Fruit fly (Drosophila melanogaster) whole organism, larva: ENCODE measurements around the gene Jhbp12.
A peak's percentile ranks its signal among the peaks of the same experiment; 100 is the strongest.

Source experiments
- noc ChIP-seq: fragments of 200-800 bp; sonication (Bioruptor generic); optimal IDR thresholded peaks from 3 replicates; lab custom pipeline; 2019; ENCODE audit warnings: missing biosample characterization, mild to moderate bottlenecking, missing genetic modification characterization, moderate library complexity

Gene Jhbp12

DNA sequence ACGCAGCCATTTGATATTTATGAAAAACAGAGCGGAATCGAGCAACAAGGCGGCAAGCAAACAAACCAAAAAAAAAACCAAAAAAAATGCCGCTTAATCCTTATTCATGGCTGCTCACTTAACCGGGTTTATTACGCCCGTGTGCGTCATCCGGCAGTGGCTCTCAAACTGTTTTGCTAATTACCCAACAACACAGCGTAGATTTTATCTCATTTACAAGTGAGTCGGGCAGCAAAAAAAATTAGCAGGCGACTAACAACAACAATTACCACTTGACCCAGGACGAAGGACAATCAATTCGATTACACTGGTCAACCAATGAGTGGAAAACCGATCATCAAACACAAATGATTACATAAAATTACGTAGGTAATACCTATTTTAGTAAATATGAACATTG, 23.6 kb downstream of the Jhbp12 start:
- TF ChIP-seq noc (tag; lab: Kevin White, UChicago): no peak

DNA sequence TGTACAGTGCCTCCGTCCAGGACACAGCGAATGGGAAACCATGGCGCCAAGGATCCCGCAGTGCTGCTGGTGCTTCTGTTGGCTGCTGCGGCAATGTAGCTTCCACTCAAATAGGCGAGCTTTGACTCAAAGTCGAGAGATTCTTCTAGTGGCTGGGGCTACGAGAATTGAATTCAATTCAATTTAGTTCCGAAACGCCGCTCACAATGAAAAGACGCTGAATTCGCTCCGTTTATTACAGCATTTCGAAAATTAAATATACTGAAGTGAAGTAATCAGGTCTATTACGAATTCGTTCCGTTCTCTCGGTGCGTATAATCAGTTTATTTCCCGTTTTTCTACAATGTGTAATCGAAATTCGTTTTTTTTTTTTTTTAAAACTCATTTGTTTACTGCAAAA, 24.2 kb downstream of the Jhbp12 start:
- no peak for TF ChIP-seq noc (tag; lab: Kevin White, UChicago)

DNA sequence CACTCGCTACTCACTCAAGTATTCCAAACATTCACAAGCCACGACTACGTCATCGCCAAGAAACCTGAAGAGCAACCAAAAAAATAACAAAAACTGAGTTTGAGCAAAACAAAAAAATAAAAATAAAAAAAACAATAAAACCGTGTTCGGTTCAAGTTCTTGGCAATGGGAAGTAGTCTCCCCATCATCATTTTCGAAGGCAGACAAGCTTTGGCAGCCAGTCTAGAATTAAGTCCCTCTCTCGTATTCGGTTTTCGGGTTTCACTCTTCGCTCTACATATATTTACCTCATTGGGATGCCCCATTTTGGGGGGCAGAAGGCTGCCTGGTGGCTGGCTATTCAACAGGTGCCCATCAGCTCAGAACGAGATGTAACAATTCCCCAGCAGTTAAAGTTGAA, 25.2 kb downstream of the Jhbp12 start:
- no peak for TF ChIP-seq noc (tag; lab: Kevin White, UChicago)

DNA sequence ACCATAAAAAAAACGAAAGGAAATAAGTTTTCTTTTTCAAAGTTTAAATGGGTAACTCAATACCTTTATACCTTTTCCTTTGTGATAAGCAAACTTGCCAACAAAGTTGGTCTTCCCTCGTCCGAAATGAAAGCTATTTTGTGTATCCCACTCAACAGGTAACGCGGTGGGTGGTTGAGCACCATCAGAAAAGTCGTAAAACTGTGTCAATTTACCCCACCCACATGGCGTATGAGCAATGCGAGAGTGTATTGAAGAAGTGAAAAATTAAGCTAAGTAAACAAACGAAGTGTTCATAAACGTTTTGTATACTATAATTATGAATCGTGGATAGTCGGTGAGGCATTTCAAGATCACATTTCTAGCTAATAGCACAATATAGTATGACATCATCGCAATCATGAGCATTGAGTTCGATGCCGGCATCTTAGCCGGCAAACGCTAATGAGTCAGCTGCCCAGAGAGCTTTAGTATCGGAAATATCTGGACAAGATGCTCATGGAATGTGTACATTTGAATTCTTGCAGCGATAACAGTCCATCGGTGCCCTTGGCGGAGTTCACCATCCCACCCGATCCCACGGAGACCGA, 26.3 kb downstream of the Jhbp12 start:
- TF ChIP-seq noc (tag; lab: Kevin White, UChicago): no peak

DNA sequence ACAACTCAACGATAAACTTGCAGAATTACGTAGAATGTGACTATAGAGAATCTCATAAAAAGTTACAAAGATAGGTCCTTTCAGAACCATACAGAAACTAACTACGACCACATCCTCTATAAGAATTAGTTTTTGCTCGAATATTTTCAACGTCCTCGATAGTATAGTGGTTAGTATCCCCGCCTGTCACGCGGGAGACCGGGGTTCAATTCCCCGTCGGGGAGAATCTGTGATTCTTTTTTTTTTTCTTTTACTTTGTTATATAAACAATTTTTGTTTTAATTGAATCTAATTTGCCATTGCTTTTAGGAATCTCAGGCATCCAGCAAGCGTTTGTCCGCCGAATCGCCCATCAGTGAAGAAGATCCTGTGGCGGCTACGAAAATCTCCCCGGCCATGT, 30.6 kb downstream of the Jhbp12 start:
- no peak for TF ChIP-seq noc (tag; lab: Kevin White, UChicago)

DNA sequence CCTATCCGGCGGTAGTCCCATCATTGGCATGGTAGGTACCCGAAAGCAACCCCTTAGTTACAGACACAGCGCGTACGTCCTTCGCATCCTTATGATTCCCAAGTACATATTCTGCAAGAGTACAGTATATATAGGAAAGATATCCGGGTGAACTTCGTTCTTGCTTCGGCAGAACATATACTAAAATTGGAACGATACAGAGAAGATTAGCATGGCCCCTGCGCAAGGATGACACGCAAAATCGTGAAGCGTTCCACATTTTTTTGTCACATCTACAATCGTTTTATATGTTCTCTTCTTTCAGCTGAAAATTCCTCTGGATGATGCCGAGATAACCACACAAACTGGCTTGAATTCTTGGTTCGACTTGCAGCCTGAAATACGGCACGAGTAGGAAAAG, 31.3 kb downstream of the Jhbp12 start:
- TF ChIP-seq noc (tag; lab: Kevin White, UChicago): no peak

DNA sequence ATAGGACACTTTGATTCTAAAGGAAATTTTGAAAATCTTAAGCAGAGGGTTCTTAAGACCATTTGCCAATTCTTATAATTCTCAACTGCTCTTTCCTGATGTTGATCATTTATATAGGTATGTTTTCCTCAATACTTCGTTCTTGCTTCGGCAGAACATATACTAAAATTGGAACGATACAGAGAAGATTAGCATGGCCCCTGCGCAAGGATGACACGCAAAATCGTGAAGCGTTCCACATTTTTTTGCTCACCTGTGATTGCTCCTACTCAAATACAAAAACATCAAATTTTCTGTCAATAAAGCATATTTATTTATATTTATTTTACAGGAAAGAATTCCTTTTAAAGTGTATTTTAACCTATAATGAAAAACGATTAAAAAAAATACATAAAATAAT, 32.0 kb downstream of the Jhbp12 start:
- TF ChIP-seq noc (tag; lab: Kevin White, UChicago): no peak

DNA sequence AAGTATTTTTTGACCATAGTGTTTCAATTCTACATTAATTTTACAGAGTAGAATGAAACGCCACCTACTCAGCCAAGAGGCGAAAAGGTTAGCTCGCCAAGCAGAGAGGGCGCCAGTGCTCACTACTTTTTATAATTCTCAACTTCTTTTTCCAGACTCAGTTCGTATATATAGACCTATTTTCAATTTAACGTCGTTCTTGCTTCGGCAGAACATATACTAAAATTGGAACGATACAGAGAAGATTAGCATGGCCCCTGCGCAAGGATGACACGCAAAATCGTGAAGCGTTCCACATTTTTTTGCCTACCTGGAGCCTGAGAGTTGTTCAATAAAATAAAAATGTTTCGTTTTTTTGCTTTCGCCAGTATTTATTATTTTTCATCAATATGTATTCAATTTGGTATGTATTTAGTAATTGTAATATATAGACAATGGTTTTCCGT, 32.4 kb downstream of the Jhbp12 start:
- no peak for TF ChIP-seq noc (tag; lab: Kevin White, UChicago)

DNA sequence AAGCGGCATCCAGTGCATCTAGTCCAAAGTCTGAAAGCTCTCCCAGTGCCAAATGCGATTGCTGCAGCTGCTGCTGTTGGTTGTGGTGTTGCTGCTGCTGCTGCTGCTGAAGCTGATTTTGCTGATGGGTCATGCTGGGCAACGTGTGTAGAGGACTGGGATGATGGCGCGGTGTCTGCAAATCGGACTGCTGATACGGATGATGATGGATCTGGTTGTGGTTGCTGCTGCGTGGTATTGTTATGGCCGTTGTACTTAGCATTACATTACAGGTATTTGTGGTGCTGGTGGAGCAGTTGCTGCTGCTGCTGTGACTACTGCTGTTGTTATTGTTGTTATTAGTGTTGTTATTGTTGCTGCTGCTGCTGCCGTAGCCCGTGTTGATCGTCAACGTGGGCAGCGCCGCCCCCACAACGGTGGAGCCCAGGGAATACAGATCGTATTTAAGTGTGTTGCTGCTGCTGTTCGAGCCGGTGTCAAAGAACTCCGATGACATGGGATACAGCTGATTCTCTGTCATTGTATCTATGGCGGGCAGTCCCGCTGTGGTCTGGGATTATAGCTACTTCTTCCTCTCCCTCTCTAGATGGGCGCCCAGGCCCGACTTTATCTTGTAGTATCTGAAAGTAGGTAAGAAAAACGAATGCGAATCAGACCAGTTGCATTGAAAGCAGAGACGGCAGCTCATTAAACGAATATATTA, 37.9 kb downstream of the Jhbp12 start:
- TF ChIP-seq noc (tag; lab: Kevin White, UChicago): no peak

DNA sequence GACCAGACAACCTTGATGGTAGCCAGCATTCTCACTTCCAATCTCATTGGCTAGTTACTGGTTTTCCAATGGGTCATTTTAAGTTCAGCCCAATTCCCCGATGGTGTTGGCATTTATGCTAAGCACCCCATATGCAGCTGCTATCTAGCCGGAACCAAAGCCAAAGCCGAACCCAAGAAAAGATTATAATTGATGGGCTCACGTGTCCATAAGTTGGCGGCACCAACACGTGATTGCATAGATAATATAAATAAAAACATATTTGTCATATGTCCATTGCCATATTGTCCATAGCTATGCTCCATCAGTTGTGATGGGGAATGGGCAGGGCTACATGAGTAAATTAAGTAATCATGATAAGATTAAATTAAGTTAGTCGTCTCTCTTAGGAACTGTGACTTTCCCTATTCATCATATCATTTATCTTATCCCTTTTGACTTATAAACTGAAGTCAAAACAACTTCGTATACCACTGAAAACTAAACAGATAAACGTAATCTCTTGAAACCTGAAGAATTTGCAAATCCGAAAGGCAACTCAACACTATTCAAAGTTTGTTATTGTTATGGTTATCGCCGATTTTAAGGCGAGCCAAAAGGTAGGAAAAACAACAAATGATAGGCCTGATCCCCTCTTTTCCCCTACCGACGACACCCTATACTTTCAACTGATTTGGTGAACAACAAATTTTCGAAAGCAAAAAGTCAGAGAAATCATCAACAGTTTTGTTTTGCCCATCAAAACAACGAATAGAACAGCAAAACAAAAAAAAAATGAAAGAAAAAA, 38.6 kb downstream of the Jhbp12 start:
- TF ChIP-seq noc (tag; lab: Kevin White, UChicago): peak; percentile 39

DNA sequence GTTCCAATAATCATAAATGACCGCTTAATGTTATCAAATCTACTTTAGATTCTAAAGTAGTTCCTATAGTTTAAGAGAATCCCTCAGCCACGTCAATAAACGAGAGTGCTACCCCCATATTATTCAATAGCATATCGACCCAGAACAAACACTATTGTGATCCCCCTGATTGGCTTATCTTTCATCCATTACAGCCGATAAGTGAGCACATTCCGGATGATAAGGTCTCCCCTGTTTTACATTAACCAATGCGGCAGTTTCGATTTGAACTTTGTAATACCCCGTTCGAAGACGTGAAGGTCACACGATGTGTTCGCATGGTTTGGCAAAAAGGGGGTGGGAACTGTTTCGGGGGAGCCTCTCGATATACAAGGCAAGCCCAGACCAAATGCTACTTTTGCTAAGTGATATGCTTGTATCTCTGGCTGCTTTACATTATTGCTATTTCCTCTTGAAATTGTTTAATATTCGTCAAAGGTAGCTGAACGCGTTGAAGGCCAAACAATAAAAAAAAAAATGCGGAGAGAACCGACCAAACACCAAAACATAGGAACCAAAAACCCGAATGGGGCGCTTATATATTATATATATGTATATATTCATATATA, 39.7 kb downstream of the Jhbp12 start:
- TF ChIP-seq noc (tag; lab: Kevin White, UChicago): no peak

DNA sequence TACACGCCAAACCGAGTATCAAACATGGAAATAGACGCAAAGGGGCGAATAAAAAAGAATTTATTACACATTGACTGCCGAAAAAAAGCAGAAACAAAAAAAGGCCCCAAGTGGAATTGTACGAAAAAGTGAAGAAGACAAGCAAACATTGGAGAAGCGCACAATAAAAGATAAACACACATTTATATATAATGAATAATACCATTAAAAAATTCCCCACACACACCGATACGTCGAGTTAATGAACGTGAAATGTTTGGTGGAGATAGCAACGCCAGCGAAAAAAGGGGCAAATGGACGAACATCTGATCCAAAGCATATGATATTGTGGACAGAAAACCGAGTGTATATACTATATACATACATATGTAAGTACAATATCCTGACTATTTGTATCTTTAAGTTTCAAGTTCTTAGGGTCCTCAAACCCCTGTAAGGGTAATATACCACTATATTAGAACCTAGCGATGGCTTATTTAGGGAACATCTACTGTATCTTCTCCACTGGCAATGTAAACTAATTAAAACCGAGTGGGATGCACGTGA, 40.3 kb downstream of the Jhbp12 start:
- TF ChIP-seq noc (tag; lab: Kevin White, UChicago): peak; percentile 28

DNA sequence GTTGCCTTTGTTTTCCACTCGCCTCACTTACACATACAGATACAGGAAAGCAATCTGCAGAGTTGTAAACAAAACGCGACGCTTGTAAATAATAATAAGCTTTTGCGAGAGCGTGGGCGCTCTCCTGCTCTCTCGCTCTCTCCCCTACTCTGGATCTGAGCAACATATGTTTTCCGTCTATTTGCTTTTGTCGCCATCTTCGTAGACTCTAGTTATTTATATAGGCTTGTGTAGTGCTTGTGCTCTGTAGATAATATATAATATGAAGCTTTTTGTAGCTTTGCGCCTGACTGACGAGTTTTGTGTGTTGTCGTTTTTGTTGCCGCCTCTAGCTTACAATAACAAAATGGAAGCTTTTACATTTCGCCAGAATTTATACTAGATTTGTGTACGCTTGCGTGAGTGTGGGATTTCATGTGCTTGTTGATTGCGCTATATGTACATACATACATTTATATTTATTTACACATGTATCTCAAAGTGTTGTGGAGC, 41.2 kb downstream of the Jhbp12 start:
- TF ChIP-seq noc (tag; lab: Kevin White, UChicago): peak; percentile 83

DNA sequence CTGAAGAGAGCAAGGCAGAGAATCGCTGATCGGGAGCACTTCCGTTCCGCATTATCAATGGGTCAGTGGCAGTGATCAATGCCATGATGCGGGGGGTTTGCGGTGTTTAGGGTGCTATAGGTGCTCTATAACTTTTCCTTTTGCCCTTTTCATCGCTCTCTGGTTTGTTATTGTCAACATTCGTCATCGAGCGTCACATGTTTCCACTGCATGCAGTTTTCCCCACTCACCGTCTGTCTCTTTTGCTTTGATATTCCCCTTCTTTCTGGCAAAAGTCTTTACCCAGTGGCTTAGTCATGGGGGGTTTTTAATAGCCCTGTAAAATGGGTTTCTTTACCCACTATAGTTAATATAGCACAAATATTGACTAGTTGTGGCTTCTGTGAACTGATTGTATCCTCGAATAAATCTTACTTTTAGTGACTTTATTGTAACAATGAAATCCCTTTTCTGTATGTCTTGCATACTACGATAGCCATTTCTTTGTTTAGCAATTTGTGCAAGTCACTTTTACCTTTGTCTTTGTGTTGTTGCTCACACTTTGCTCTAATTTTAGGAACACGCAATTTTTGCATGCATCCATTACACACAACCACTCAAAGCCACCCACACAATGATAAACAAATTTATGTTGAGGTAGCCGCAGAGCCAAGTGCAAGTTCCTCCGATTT, 42.3 kb downstream of the Jhbp12 start:
- no peak for TF ChIP-seq noc (tag; lab: Kevin White, UChicago)

DNA sequence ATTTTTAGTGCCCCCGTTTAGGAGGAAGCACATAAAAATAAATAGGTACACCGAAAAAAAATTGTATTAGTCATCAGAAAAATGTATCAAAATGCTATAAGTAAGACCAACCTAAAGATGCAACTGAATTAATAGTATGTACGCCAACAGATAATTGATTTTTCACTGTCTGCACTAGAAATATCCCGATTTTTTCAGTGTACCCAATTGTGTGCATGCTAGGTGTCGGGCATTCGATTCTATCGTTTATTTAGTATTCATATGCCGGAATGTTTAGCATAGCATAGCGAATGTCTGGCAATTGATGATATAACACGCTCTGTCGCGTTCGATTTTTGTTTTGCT, 42.8 kb downstream of the Jhbp12 start:
- peak; percentile 82 for TF ChIP-seq noc (tag; lab: Kevin White, UChicago)
